Fruit fly (Drosophila melanogaster) whole organism, embryonic: ENCODE measurements around the gene Desat2.
A peak's percentile ranks its signal among the peaks of the same experiment; 100 is the strongest.

Source experiments
- Asciz ChIP-seq: fragments of 200-800 bp; sonication (Bioruptor generic); optimal IDR thresholded peaks from 2 replicates; lab custom pipeline; 2017; ENCODE audit warnings: missing biosample characterization, mild to moderate bottlenecking, missing genetic modification characterization, missing genetic modification reagents
- CG10979 ChIP-seq: fragments of 200-800 bp; sonication (Bioruptor generic); optimal IDR thresholded peaks from 2 replicates; lab custom pipeline; 2018; ENCODE audit warnings: missing biosample characterization, mild to moderate bottlenecking, missing genetic modification characterization, moderate library complexity
- CG12744 ChIP-seq: fragments of 200-800 bp; sonication (Bioruptor generic); optimal IDR thresholded peaks from 2 replicates; lab custom pipeline; 2016; ENCODE audit warnings: missing biosample characterization, missing genetic modification characterization
- CG12769 ChIP-seq: fragments of 200-800 bp; sonication (Bioruptor generic); optimal IDR thresholded peaks from 2 replicates; lab custom pipeline; 2019; ENCODE audit warnings: missing biosample characterization, mild to moderate bottlenecking, missing genetic modification characterization, moderate library complexity
- CG13296 ChIP-seq: fragments of 200-800 bp; sonication (Bioruptor generic); optimal IDR thresholded peaks from 3 replicates; lab custom pipeline; 2018; ENCODE audit warnings: missing biosample characterization, mild to moderate bottlenecking, missing genetic modification characterization
- CG13424 ChIP-seq: fragments of 200-800 bp; sonication (Bioruptor generic); optimal IDR thresholded peaks from 2 replicates; lab custom pipeline; 2019; ENCODE audit warnings: missing biosample characterization, mild to moderate bottlenecking, missing genetic modification characterization, moderate library complexity
- CG15479 ChIP-seq: fragments of 200-800 bp; sonication (Bioruptor generic); optimal IDR thresholded peaks from 3 replicates; lab custom pipeline; 2019; ENCODE audit warnings: missing biosample characterization, mild to moderate bottlenecking, missing genetic modification characterization, moderate library complexity
- CG17328 ChIP-seq: fragments of 200-800 bp; sonication (Bioruptor generic); IDR thresholded peaks from 2 replicates; pipeline ENCODE4 v1.3.6; 2022; ENCODE audit warnings: missing biosample characterization, missing genetic modification characterization
- CG3281 ChIP-seq: fragments of 200-800 bp; sonication (Bioruptor generic); optimal IDR thresholded peaks from 3 replicates; lab custom pipeline; 2017; ENCODE audit warnings: missing biosample characterization, mild to moderate bottlenecking, missing genetic modification characterization
- CG34224 ChIP-seq: fragments of 200-800 bp; sonication (Bioruptor generic); IDR thresholded peaks from 3 replicates; pipeline ENCODE4 v1.3.6; 2022; ENCODE audit warnings: missing biosample characterization, missing genetic modification characterization; ENCODE audit not compliant: partially characterized antibody
- CG3847 ChIP-seq: fragments of 200-800 bp; sonication (Bioruptor generic); IDR thresholded peaks from 2 replicates; pipeline ENCODE4 v1.3.6; 2022; ENCODE audit warnings: missing biosample characterization, missing genetic modification characterization
- CG42726 ChIP-seq: fragments of 200-800 bp; sonication (Bioruptor generic); IDR thresholded peaks from 2 replicates; pipeline ENCODE4 v1.3.6; 2022; ENCODE audit warnings: missing biosample characterization, missing genetic modification characterization; ENCODE audit not compliant: partially characterized antibody
- CG4360 ChIP-seq: fragments of 200-800 bp; sonication (Bioruptor generic); IDR thresholded peaks from 2 replicates; pipeline ENCODE4 v1.3.6; 2022; ENCODE audit warnings: missing biosample characterization, missing genetic modification characterization
- CG4424 ChIP-seq: fragments of 200-800 bp; sonication (Bioruptor generic); optimal IDR thresholded peaks from 3 replicates; lab custom pipeline; 2016; ENCODE audit warnings: missing biosample characterization, missing genetic modification characterization
- CG6689 ChIP-seq: fragments of 200-800 bp; sonication (Bioruptor generic); IDR thresholded peaks from 2 replicates; pipeline ENCODE4 v1.3.6; 2022; ENCODE audit warnings: missing biosample characterization, missing genetic modification characterization
- CG7786 ChIP-seq: fragments of 200-800 bp; sonication (Bioruptor generic); optimal IDR thresholded peaks from 2 replicates; lab custom pipeline; 2016; ENCODE audit warnings: missing biosample characterization, missing genetic modification characterization
- CG9727 ChIP-seq: fragments of 200-800 bp; sonication (Bioruptor generic); optimal IDR thresholded peaks from 3 replicates; lab custom pipeline; 2017; ENCODE audit warnings: missing biosample characterization, mild to moderate bottlenecking, missing genetic modification characterization
- Drgx ChIP-seq: fragments of 200-800 bp; sonication (Bioruptor generic); IDR thresholded peaks from 2 replicates; pipeline ENCODE4 v1.3.6; 2022; ENCODE audit warnings: missing biosample characterization, missing genetic modification characterization
- E2f2 ChIP-seq: fragments of 200-800 bp; sonication (Bioruptor generic); IDR thresholded peaks from 2 replicates; pipeline ENCODE4 v1.3.6; 2022; ENCODE audit warnings: missing biosample characterization, missing genetic modification characterization
- Ets65A ChIP-seq: fragments of 200-800 bp; sonication (Bioruptor generic); peaks from one replicate; lab custom pipeline; 2016; ENCODE audit warnings: missing biosample characterization, missing genetic modification characterization
- Fer1 ChIP-seq: fragments of 200-800 bp; sonication (Bioruptor generic); optimal IDR thresholded peaks from 2 replicates; lab custom pipeline; 2017; ENCODE audit warnings: missing biosample characterization, mild to moderate bottlenecking, missing genetic modification characterization
- HmgD ChIP-seq: fragments of 200-800 bp; sonication (Bioruptor generic); optimal IDR thresholded peaks from 3 replicates; lab custom pipeline; 2016; ENCODE audit warnings: missing biosample characterization, missing genetic modification characterization
- Hr39 ChIP-seq: fragments of >200 bp; optimal IDR thresholded peaks from 2 replicates; lab custom pipeline; 2017
- Mrtf ChIP-seq: fragments of 200-800 bp; sonication (Bioruptor generic); IDR thresholded peaks from 3 replicates; pipeline ENCODE4 v1.3.6; 2022; ENCODE audit warnings: missing biosample characterization, missing genetic modification characterization
- Sry-β ChIP-seq: fragments of 200-800 bp; sonication (Bioruptor generic); optimal IDR thresholded peaks from 2 replicates; lab custom pipeline; 2018; ENCODE audit warnings: missing biosample characterization, mild to moderate bottlenecking, missing genetic modification characterization, moderate library complexity
- Trl ChIP-seq, 3 experiments: fragments of >200 bp in 2 of 3; fragments of 200-800 bp in 1 of 3; sonication (Bioruptor generic) in 1 of 3; optimal IDR thresholded peaks; 2 replicates in 1 of 3; 3 replicates in 2 of 3; lab custom pipeline; 2016 to 2017; ENCODE audit warnings: missing biosample characterization in 1 of 3, missing genetic modification characterization in 1 of 3
- chn ChIP-seq: fragments of 200-800 bp; sonication (Bioruptor generic); optimal IDR thresholded peaks from 2 replicates; lab custom pipeline; 2016; ENCODE audit warnings: missing biosample characterization, missing genetic modification characterization
- croc ChIP-seq: fragments of 200-800 bp; sonication (Bioruptor generic); conservative IDR thresholded peaks from 3 replicates; pipeline ENCODE4 v1.3.6; 2022; ENCODE audit warnings: missing biosample characterization, missing genetic modification characterization
- fd96Cb ChIP-seq: fragments of 200-800 bp; sonication (Bioruptor generic); optimal IDR thresholded peaks from 2 replicates; lab custom pipeline; 2018; ENCODE audit warnings: missing biosample characterization, mild to moderate bottlenecking, missing genetic modification characterization, moderate library complexity
- grau ChIP-seq: fragments of 200-800 bp; optimal IDR thresholded peaks from 3 replicates; lab custom pipeline; 2019; ENCODE audit warnings: missing biosample characterization, mild to moderate bottlenecking, missing genetic modification characterization, moderate library complexity
- gsb-n ChIP-seq: fragments of 200-800 bp; sonication (Bioruptor generic); optimal IDR thresholded peaks from 3 replicates; lab custom pipeline; 2018; ENCODE audit warnings: missing biosample characterization, mild to moderate bottlenecking, missing genetic modification characterization
- knrl ChIP-seq: fragments of 200-800 bp; sonication (Bioruptor generic); IDR thresholded peaks from 3 replicates; pipeline ENCODE4 v1.3.6; 2022; ENCODE audit warnings: missing biosample characterization, missing genetic modification characterization; ENCODE audit not compliant: partially characterized antibody
- nerfin-2 ChIP-seq: fragments of 200-800 bp; sonication (Bioruptor generic); IDR thresholded peaks from 2 replicates; pipeline ENCODE4 v1.3.6; 2022; ENCODE audit warnings: missing biosample characterization, missing genetic modification characterization; ENCODE audit not compliant: partially characterized antibody
- onecut ChIP-seq: fragments of 200-800 bp; sonication (Bioruptor generic); IDR thresholded peaks from 2 replicates; pipeline ENCODE4 v1.3.6; 2022; ENCODE audit warnings: missing biosample characterization, missing genetic modification characterization
- ranshi ChIP-seq: fragments of 200-800 bp; sonication (Bioruptor generic); IDR thresholded peaks from 2 replicates; pipeline ENCODE4 v1.3.6; 2022; ENCODE audit warnings: missing biosample characterization, missing genetic modification characterization
- sc ChIP-seq, 3 experiments: fragments of >200 bp in 2 of 3; fragments of 200-800 bp in 1 of 3; sonication (Bioruptor generic) in 1 of 3; optimal IDR thresholded peaks; 2 replicates in 2 of 3; 3 replicates in 1 of 3; lab custom pipeline; 2017; ENCODE audit warnings: mild to moderate bottlenecking in 1 of 3, missing biosample characterization in 1 of 3, missing genetic modification characterization in 1 of 3, missing genetic modification reagents in 1 of 3
- sens ChIP-seq: fragments of 200-800 bp; sonication (Bioruptor generic); peaks from one replicate; lab custom pipeline; 2016; ENCODE audit warnings: missing biosample characterization, missing genetic modification characterization
- stwl ChIP-seq: fragments of 200-800 bp; sonication (Bioruptor generic); optimal IDR thresholded peaks from 3 replicates; lab custom pipeline; 2018; ENCODE audit warnings: missing biosample characterization, mild to moderate bottlenecking, missing genetic modification characterization, moderate library complexity
- trh ChIP-seq: fragments of 200-800 bp; sonication (Bioruptor generic); optimal IDR thresholded peaks from 2 replicates; lab custom pipeline; 2016; ENCODE audit warnings: missing biosample characterization, missing genetic modification characterization
- vfl ChIP-seq: fragments of 200-800 bp; sonication (Bioruptor generic); optimal IDR thresholded peaks from 2 replicates; lab custom pipeline; 2016; ENCODE audit warnings: missing biosample characterization, missing genetic modification characterization
- z ChIP-seq: fragments of 200-800 bp; sonication (Bioruptor generic); IDR thresholded peaks from 3 replicates; pipeline ENCODE4 v1.3.6; 2022; ENCODE audit warnings: missing biosample characterization, missing genetic modification characterization

Gene Desat2

dm6 chr3R:12451376-12451775 lies 15.3 kb downstream of the Desat2 start (continued):
- TF ChIP-seq CG7786 (GFP tag; lab: Kevin White, UChicago) (no peak), CG13424 (tag; lab: Kevin White, UChicago) (peak; percentile 51), vfl (GFP tag; lab: Kevin White, UChicago) (no peak), CG12769 (tag; lab: Kevin White, UChicago) (peak; percentile 43), Hr39 (lab: Kevin White, UChicago) (no peak), Asciz (GFP tag; lab: Kevin White, UChicago) (peak; percentile 21), CG3281 (GFP tag; lab: Kevin White, UChicago) (peak; percentile 14), CG3847 (no peak), CG4424 (GFP tag; lab: Kevin White, UChicago) (peak; percentile 41), knrl (GFP tag; lab: Robert Waterston, UW) (no peak), trh (GFP tag; lab: Kevin White, UChicago) (no peak), CG10979 (tag; lab: Kevin White, UChicago) (peak; percentile 12), grau (tag; lab: Kevin White, UChicago) (peak; percentile 52), Mrtf (GFP tag; lab: Robert Waterston, UW) (no peak), gsb-n (no peak), Drgx (peak; percentile 13; the same call in 1 of the 2 replicates), CG13296 (peak; percentile 12), Ets65A (GFP tag; lab: Kevin White, UChicago) (peak; percentile 49), CG4360 (GFP tag; lab: Robert Waterston, UW) (no peak), CG34224 (GFP tag; lab: Robert Waterston, UW) (no peak), Trl (optimal IDR thresholded peaks at IDR 0.05; lab: Kevin White, UChicago) (no peak), Trl (GFP tag; optimal IDR thresholded peaks at IDR 0.05; lab: Kevin White, UChicago) (peak; percentile 0), CG15479 (GFP tag; lab: Kevin White, UChicago) (no peak), CG12744 (GFP tag; lab: Kevin White, UChicago) (peak; percentile 4), ranshi (GFP tag; lab: Robert Waterston, UW) (peak; percentile 50; the same call in 1 of the 2 replicates), nerfin-2 (no peak), chn (GFP tag; lab: Kevin White, UChicago) (no peak), sc (optimal IDR thresholded peaks at IDR 0.05; lab: Kevin White, UChicago) (no peak), sc (GFP tag; optimal IDR thresholded peaks at IDR 0.05; lab: Kevin White, UChicago) (no peak), CG6689 (GFP tag; lab: Robert Waterston, UW) (0 out of 2 replicates have a peak, but pooled peaks have one; percentile 8), E2f2 (peak; percentile 13; the same call in 1 of the 2 replicates), Fer1 (GFP tag; lab: Kevin White, UChicago) (peak; percentile 43), CG42726 (no peak), z (GFP tag; lab: Robert Waterston, UW) (no peak), Sry-β (no peak), CG17328 (peak; percentile 47; the same call in 1 of the 2 replicates), stwl (tag; lab: Kevin White, UChicago) (no peak), CG9727 (GFP tag; lab: Kevin White, UChicago) (no peak), onecut (GFP tag; lab: Robert Waterston, UW) (peak; percentile 48), sens (GFP tag; lab: Kevin White, UChicago) (peak; percentile 77), HmgD (no peak), croc (GFP tag; lab: Robert Waterston, UW) (no peak), fd96Cb (peak; percentile 18)
- TF ChIP-seq, all 482 proteins: peak for 106
